Worm (Caenorhabditis elegans) whole organism, midembryonic: Measurements from ENCODE around the gene Y48A6B.7.

ENCODE experiments used
- T22C8.4 ChIP-seq: fragments of 200-800 bp; sonication (Bioruptor generic); IDR thresholded peaks from 2 replicates; pipeline ENCODE4 v1.3.6; 2022; ENCODE audit warnings: missing genetic modification characterization, missing compliant biosample characterization
- flt-1 ChIP-seq: fragments of 200-800 bp; sonication (Bioruptor generic); IDR thresholded peaks from 2 replicates; pipeline ENCODE4 v1.3.6; 2022; ENCODE audit warnings: missing genetic modification characterization, missing compliant biosample characterization
- klf-2 ChIP-seq: fragments of 200-800 bp; sonication (Bioruptor generic); conservative IDR thresholded peaks from 2 replicates; pipeline ENCODE4 v1.3.6; 2022; ENCODE audit warnings: missing genetic modification reagents, missing genetic modification characterization, missing compliant biosample characterization
- med-1 ChIP-seq: sonication (generic microtip); optimal IDR thresholded peaks from 2 replicates; lab custom pipeline; 2017; ENCODE audit warnings: missing genetic modification characterization, mild to moderate bottlenecking, missing compliant biosample characterization, antibody characterized with exemption, missing genetic modification reagents; ENCODE audit not compliant: insufficient read depth
- ref-1 ChIP-seq: fragments of 200-800 bp; sonication (Bioruptor generic); conservative IDR thresholded peaks from 2 replicates; pipeline ENCODE4 v1.3.6; 2022; ENCODE audit warnings: missing genetic modification reagents, missing genetic modification characterization, missing compliant biosample characterization
- tab-1 ChIP-seq: fragments of 200-800 bp; sonication (Bioruptor generic); IDR thresholded peaks from 2 replicates; pipeline ENCODE4 v1.3.6; 2022; ENCODE audit warnings: missing genetic modification characterization, missing compliant biosample characterization
- ztf-23 ChIP-seq: fragments of 200-800 bp; sonication (Bioruptor generic); IDR thresholded peaks from 2 replicates; pipeline ENCODE4 v1.3.6; 2022; ENCODE audit warnings: missing genetic modification reagents, missing genetic modification characterization, missing compliant biosample characterization
- ztf-29 ChIP-seq: fragments of 200-800 bp; sonication (Bioruptor generic); IDR thresholded peaks from 2 replicates; pipeline ENCODE4 v1.3.6; 2022; ENCODE audit warnings: missing genetic modification reagents, missing genetic modification characterization, missing compliant biosample characterization

ce11 chrIII:11046549-11046948 is 20.2 kb upstream of the Y48A6B.7 start:
- TF ChIP-seq ztf-29 = no peak
- no peak for TF ChIP-seq T22C8.4 (GFP tag; lab: Robert Waterston, UW)
- TF ChIP-seq flt-1 (GFP tag; lab: Robert Waterston, UW) = no peak
- TF ChIP-seq tab-1 = no peak
- TF ChIP-seq ztf-23 (GFP tag; lab: Robert Waterston, UW) = no peak
- TF ChIP-seq ref-1 (GFP tag; lab: Robert Waterston, UW) = no peak
- TF ChIP-seq klf-2 (GFP tag; lab: Robert Waterston, UW) = no peak
- no peak for TF ChIP-seq med-1 (GFP tag; lab: Kevin White, UChicago)
